Worm (Caenorhabditis elegans) whole organism, young adult: ENCODE data around the gene inpp-4B.
A peak's percentile ranks its signal among the peaks of the same experiment; 100 is the strongest.

Experiments used
- B0019.2 ChIP-seq: fragments of 200-800 bp; sonication (Bioruptor generic); conservative IDR thresholded peaks from 2 replicates; pipeline ENCODE4 v1.3.6; 2022; ENCODE audit warnings: missing genetic modification reagents, missing genetic modification characterization, missing compliant biosample characterization
- B0336.3 ChIP-seq: fragments of 200-800 bp; sonication (Bioruptor generic); IDR thresholded peaks from 2 replicates; pipeline ENCODE4 v1.3.6; 2022; ENCODE audit warnings: missing genetic modification characterization, missing compliant biosample characterization
- C06A6.2 ChIP-seq: fragments of 200-800 bp; sonication (Bioruptor generic); conservative IDR thresholded peaks from 2 replicates; pipeline ENCODE4 v1.3.6; 2022; ENCODE audit warnings: missing genetic modification characterization, missing compliant biosample characterization
- D2030.7 ChIP-seq: fragments of 200-800 bp; sonication (Bioruptor generic); IDR thresholded peaks from 2 replicates; pipeline ENCODE4 v1.3.6; 2022; ENCODE audit warnings: missing genetic modification reagents, missing genetic modification characterization, missing compliant biosample characterization
- F22D6.2 ChIP-seq: sonication (generic microtip); optimal IDR thresholded peaks from 2 replicates; lab custom pipeline; 2016; ENCODE audit warnings: mild to moderate bottlenecking, missing genetic modification characterization, missing compliant biosample characterization
- F33H1.4 ChIP-seq: fragments of 200-800 bp; sonication (Bioruptor generic); IDR thresholded peaks from 2 replicates; pipeline ENCODE4 v1.3.6; 2022; ENCODE audit warnings: missing genetic modification reagents, missing genetic modification characterization, missing compliant biosample characterization
- F49E8.2 ChIP-seq: sonication (generic microtip); optimal IDR thresholded peaks from 3 replicates; lab custom pipeline; 2017; ENCODE audit warnings: missing genetic modification characterization, mild to moderate bottlenecking, missing compliant biosample characterization, antibody characterized with exemption, moderate library complexity; ENCODE audit not compliant: insufficient read depth
- F55B11.4 ChIP-seq: sonication (generic microtip); optimal IDR thresholded peaks from 2 replicates; lab custom pipeline; 2016; ENCODE audit warnings: missing compliant biosample characterization, missing genetic modification characterization, borderline replicate concordance; ENCODE audit not compliant: insufficient read depth
- K12H6.12 ChIP-seq: fragments of 200-800 bp; sonication (Bioruptor generic); optimal IDR thresholded peaks from 2 replicates; lab custom pipeline; 2018; ENCODE audit warnings: mild to moderate bottlenecking, missing genetic modification characterization, missing compliant biosample characterization
- T07F8.4 ChIP-seq: sonication (generic microtip); optimal IDR thresholded peaks from 2 replicates; lab custom pipeline; 2016; ENCODE audit warnings: mild to moderate bottlenecking, missing genetic modification characterization, moderate library complexity, missing compliant biosample characterization
- Y53F4B.3 ChIP-seq: fragments of 200-800 bp; sonication (Bioruptor generic); IDR thresholded peaks from 2 replicates; pipeline ENCODE4 v1.3.6; 2022; ENCODE audit warnings: missing genetic modification reagents, missing genetic modification characterization, missing compliant biosample characterization
- Y67H2A.10 ChIP-seq: fragments of 200-800 bp; sonication (Bioruptor generic); conservative IDR thresholded peaks from 2 replicates; pipeline ENCODE4 v1.3.6; 2022; ENCODE audit warnings: missing genetic modification reagents, missing genetic modification characterization, missing compliant biosample characterization
- Y95B8A.8 ChIP-seq: fragments of 200-800 bp; sonication (Bioruptor generic); IDR thresholded peaks from 2 replicates; pipeline ENCODE4 v1.3.6; 2022; ENCODE audit warnings: missing genetic modification reagents, missing genetic modification characterization, missing compliant biosample characterization
- akir-1 ChIP-seq: fragments of 200-800 bp; sonication (Bioruptor generic); optimal IDR thresholded peaks from 2 replicates; lab custom pipeline; 2018; ENCODE audit warnings: mild to moderate bottlenecking, missing genetic modification characterization, moderate library complexity, missing compliant biosample characterization
- ama-1 ChIP-seq, 3 experiments: fragments of 150-350 bp in 1 of 3; sonication (generic microtip) in 2 of 3; optimal IDR thresholded peaks; 2 replicates each; lab custom pipeline; 2014 to 2018; ENCODE audit warnings: missing biosample characterization in 2 of 3, missing genetic modification characterization in 2 of 3, missing genetic modification reagents in 2 of 3
- aptf-2 ChIP-seq: fragments of 200-800 bp; sonication (Bioruptor generic); conservative IDR thresholded peaks from 2 replicates; pipeline ENCODE4 v1.3.6; 2022; ENCODE audit warnings: missing genetic modification reagents, missing genetic modification characterization, missing compliant biosample characterization
- cebp-1 ChIP-seq, 2 experiments: fragments of 200-800 bp in 1 of 2; sonication (Bioruptor generic) in 1 of 2; sonication (generic microtip) in 1 of 2; IDR thresholded peaks in 1 of 2; optimal IDR thresholded peaks in 1 of 2; 2 replicates each; pipeline versions ENCODE4 v1.3.6 to Lab custom; 2017 to 2022; ENCODE audit warnings: missing compliant biosample characterization in 2 of 2, missing genetic modification characterization in 2 of 2, mild to moderate bottlenecking in 1 of 2, missing genetic modification reagents in 1 of 2, moderate library complexity in 1 of 2
- ceh-100 ChIP-seq: fragments of 200-800 bp; sonication (Bioruptor generic); IDR thresholded peaks from 2 replicates; pipeline ENCODE4 v1.3.6; 2022; ENCODE audit warnings: missing genetic modification reagents, missing genetic modification characterization, missing compliant biosample characterization
- ceh-27 ChIP-seq: fragments of 200-800 bp; sonication (Bioruptor generic); optimal IDR thresholded peaks from 2 replicates; lab custom pipeline; 2018; ENCODE audit warnings: mild to moderate bottlenecking, missing genetic modification characterization, moderate library complexity, missing compliant biosample characterization
- die-1 ChIP-seq: sonication (generic microtip); optimal IDR thresholded peaks from 2 replicates; lab custom pipeline; 2016; ENCODE audit warnings: missing genotype, mild to moderate bottlenecking, missing genetic modification characterization, missing compliant biosample characterization
- egl-44 ChIP-seq: fragments of 200-800 bp; sonication (Bioruptor generic); IDR thresholded peaks from 2 replicates; pipeline ENCODE4 v1.3.6; 2022; ENCODE audit warnings: missing genetic modification reagents, missing genetic modification characterization, missing compliant biosample characterization
- ekl-4 ChIP-seq: fragments of 200-800 bp; sonication (Bioruptor generic); IDR thresholded peaks from 2 replicates; pipeline ENCODE4 v1.3.6; 2022; ENCODE audit warnings: missing genetic modification reagents, missing genetic modification characterization, missing compliant biosample characterization
- hlh-12 ChIP-seq: sonication (generic microtip); optimal IDR thresholded peaks from 2 replicates; lab custom pipeline; 2016; ENCODE audit warnings: missing genetic modification characterization, missing compliant biosample characterization
- hsf-1 ChIP-seq: fragments of 200-800 bp; sonication (Bioruptor generic); IDR thresholded peaks from 2 replicates; pipeline ENCODE4 v1.3.6; 2022; ENCODE audit warnings: missing genetic modification reagents, missing genetic modification characterization, missing compliant biosample characterization
- lag-1 ChIP-seq: fragments of 200-800 bp; sonication (Bioruptor generic); IDR thresholded peaks from 2 replicates; pipeline ENCODE4 v1.3.6; 2022; ENCODE audit warnings: missing genetic modification reagents, missing genetic modification characterization, missing compliant biosample characterization
- let-526 ChIP-seq: fragments of 200-800 bp; sonication (Bioruptor generic); IDR thresholded peaks from 2 replicates; pipeline ENCODE4 v1.3.6; 2022; ENCODE audit warnings: missing genetic modification reagents, missing genetic modification characterization, missing compliant biosample characterization
- lin-35 ChIP-seq, 3 experiments: fragments of 150-350 bp in 2 of 3; sonication (generic microtip) in 1 of 3; optimal IDR thresholded peaks; 2 replicates each; lab custom pipeline; 2014 to 2018; ENCODE audit warnings: missing biosample characterization in 3 of 3, missing genetic modification characterization in 3 of 3, missing genetic modification reagents in 3 of 3
- lin-54 ChIP-seq: fragments of 200-800 bp; sonication (Bioruptor generic); optimal IDR thresholded peaks from 2 replicates; lab custom pipeline; 2018; ENCODE audit warnings: mild to moderate bottlenecking, missing genetic modification characterization, missing compliant biosample characterization
- lir-1 ChIP-seq: fragments of 200-800 bp; sonication (Bioruptor generic); conservative IDR thresholded peaks from 2 replicates; pipeline ENCODE4 v1.3.6; 2022; ENCODE audit warnings: missing genetic modification reagents, missing genetic modification characterization, missing compliant biosample characterization
- madf-10 ChIP-seq: sonication (generic microtip); optimal IDR thresholded peaks from 2 replicates; lab custom pipeline; 2016; ENCODE audit warnings: mild to moderate bottlenecking, missing genetic modification characterization, missing compliant biosample characterization
- madf-8 ChIP-seq: fragments of 200-800 bp; sonication (Bioruptor generic); conservative IDR thresholded peaks from 2 replicates; pipeline ENCODE4 v1.3.6; 2022; ENCODE audit warnings: missing genetic modification reagents, missing genetic modification characterization, missing compliant biosample characterization
- mes-4 ChIP-seq: sonication (generic microtip); optimal IDR thresholded peaks from 2 replicates; lab custom pipeline; 2016; ENCODE audit warnings: missing genotype, missing genetic modification characterization, missing compliant biosample characterization
- nfyb-1 ChIP-seq: fragments of 200-800 bp; sonication (Bioruptor generic); IDR thresholded peaks from 2 replicates; pipeline ENCODE4 v1.3.6; 2022; ENCODE audit warnings: missing genetic modification reagents, missing genetic modification characterization, missing compliant biosample characterization
- nhr-90 ChIP-seq: sonication (generic microtip); optimal IDR thresholded peaks from 2 replicates; lab custom pipeline; 2016; ENCODE audit warnings: missing genotype, mild to moderate bottlenecking, missing genetic modification characterization, missing compliant biosample characterization
- pha-4 ChIP-seq: fragments of 150-350 bp; sonication (generic microtip); optimal IDR thresholded peaks from 2 replicates; lab custom pipeline; 2014; ENCODE audit warnings: missing biosample characterization, missing genetic modification reagents, missing genetic modification characterization
- rpc-1 ChIP-seq, 2 experiments: fragments of 150-350 bp in 1 of 2; sonication (generic microtip) in 1 of 2; optimal IDR thresholded peaks; 2 replicates each; lab custom pipeline; 2014 to 2018; ENCODE audit warnings: missing biosample characterization in 1 of 2, missing genetic modification characterization in 1 of 2, missing genetic modification reagents in 1 of 2, missing genotype in 1 of 2
- snpc-3.4 ChIP-seq: sonication (generic microtip); optimal IDR thresholded peaks from 2 replicates; lab custom pipeline; 2017; ENCODE audit warnings: missing genetic modification characterization, mild to moderate bottlenecking, missing compliant biosample characterization, antibody characterized with exemption, moderate library complexity, missing genotype, missing genetic modification reagents
- somi-1 ChIP-seq: fragments of 200-800 bp; sonication (Bioruptor generic); optimal IDR thresholded peaks from 2 replicates; lab custom pipeline; 2018; ENCODE audit warnings: mild to moderate bottlenecking, missing genetic modification characterization, missing compliant biosample characterization
- tbp1 ChIP-seq: fragments of 200-800 bp; sonication (Bioruptor generic); optimal IDR thresholded peaks from 2 replicates; lab custom pipeline; 2018; ENCODE audit warnings: mild to moderate bottlenecking, missing genetic modification characterization, missing compliant biosample characterization
- unc-130 ChIP-seq: sonication (generic microtip); optimal IDR thresholded peaks from 2 replicates; lab custom pipeline; 2016; ENCODE audit warnings: missing genetic modification reagents, missing genetic modification characterization, missing compliant biosample characterization
- unc-62 ChIP-seq: fragments of 150-350 bp; optimal IDR thresholded peaks from 2 replicates; lab custom pipeline; 2014; ENCODE audit warnings: missing biosample characterization, missing genetic modification reagents, missing genetic modification characterization
- xnd-1 ChIP-seq: sonication (generic microtip); optimal IDR thresholded peaks from 2 replicates; lab custom pipeline; 2016; ENCODE audit warnings: missing genotype, missing genetic modification reagents, missing genetic modification characterization, missing compliant biosample characterization
- zfh-2 ChIP-seq: fragments of 200-800 bp; sonication (Bioruptor generic); conservative IDR thresholded peaks from 2 replicates; pipeline ENCODE4 v1.3.6; 2022; ENCODE audit warnings: missing genetic modification reagents, missing genetic modification characterization, missing compliant biosample characterization
- zim-3 ChIP-seq: sonication (generic microtip); optimal IDR thresholded peaks from 2 replicates; lab custom pipeline; 2017; ENCODE audit warnings: mild to moderate bottlenecking, missing genetic modification characterization, moderate library complexity, missing compliant biosample characterization
- ztf-26 ChIP-seq: sonication (generic microtip); optimal IDR thresholded peaks from 2 replicates; lab custom pipeline; 2017; ENCODE audit warnings: missing genetic modification characterization, missing compliant biosample characterization
- ztf-3 ChIP-seq: fragments of 200-800 bp; sonication (Bioruptor generic); optimal IDR thresholded peaks from 2 replicates; lab custom pipeline; 2018; ENCODE audit warnings: mild to moderate bottlenecking, missing genetic modification characterization, missing compliant biosample characterization
- ztf-6 ChIP-seq: fragments of 200-800 bp; sonication (Bioruptor generic); IDR thresholded peaks from 2 replicates; pipeline ENCODE4 v1.3.6; 2022; ENCODE audit warnings: missing genetic modification reagents, missing genetic modification characterization, missing compliant biosample characterization

Gene inpp-4B

DNA sequence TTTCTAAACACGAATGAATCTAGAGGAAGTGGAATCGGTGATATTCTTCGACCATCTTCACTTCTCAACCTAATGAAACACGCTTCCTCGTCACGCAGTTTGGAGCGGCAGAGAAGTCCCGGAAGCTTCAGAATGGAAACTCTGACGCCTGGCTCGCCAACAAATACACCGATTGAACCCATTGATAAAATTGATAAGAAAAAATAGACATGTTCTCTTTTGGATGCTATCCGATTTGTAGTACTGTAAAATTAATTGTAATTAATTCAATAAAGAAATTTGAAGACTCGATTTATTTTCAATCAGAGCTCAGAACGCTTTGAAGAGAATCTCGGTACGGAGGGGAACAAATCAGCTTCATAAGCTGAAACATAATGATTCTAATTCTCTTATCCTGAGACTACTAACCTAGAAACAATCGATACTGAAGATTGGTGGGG is 52.1 kb downstream of the inpp-4B start (continued):
- TF ChIP-seq B0336.3 (GFP tag; lab: Robert Waterston, UW), result peak; percentile 96
- no peak for TF ChIP-seq hlh-12 (tag; lab: Kevin White, UChicago)
- 0 out of 2 replicates have a peak, but pooled peaks have one; percentile 29 for TF ChIP-seq D2030.7 (GFP tag; lab: Robert Waterston, UW)
- no peak for TF ChIP-seq ceh-27 (GFP tag; lab: Kevin White, UChicago)
- peak; percentile 79 for TF ChIP-seq Y95B8A.8
- no peak for TF ChIP-seq lag-1 (GFP tag; lab: Robert Waterston, UW)
- TF ChIP-seq ama-1 (optimal IDR thresholded peaks at IDR 0.05; lab: Kevin White, UChicago), result peak; percentile 95
- peak; percentile 61 to 77 for TF ChIP-seq ama-1 (GFP tag; optimal IDR thresholded peaks at IDR 0.05; lab: Kevin White, UChicago)
- TF ChIP-seq T07F8.4 (tag; lab: Kevin White, UChicago), result no peak
- no peak for TF ChIP-seq mes-4 (tag; lab: Kevin White, UChicago)
- peak; percentile 2 for TF ChIP-seq die-1 (tag; lab: Kevin White, UChicago)
- no peak; the same call in 1 of the 2 replicates for TF ChIP-seq Y67H2A.10 (GFP tag; lab: Robert Waterston, UW)
- TF ChIP-seq pha-4, result no peak
- TF ChIP-seq F33H1.4 (GFP tag; lab: Robert Waterston, UW), result peak; percentile 47
- TF ChIP-seq K12H6.12 (tag; lab: Kevin White, UChicago), result no peak
- peak; percentile 58; the same call in 1 of the 2 replicates for TF ChIP-seq hsf-1 (GFP tag; lab: Robert Waterston, UW)
- TF ChIP-seq lin-35 (GFP tag; optimal IDR thresholded peaks at IDR 0.05; lab: Kevin White, UChicago), result peak in 1 of 3 experiments; percentile 71
- TF ChIP-seq lin-54, result peak; percentile 73
- TF ChIP-seq unc-62, result no peak
- no peak for TF ChIP-seq Y53F4B.3
- 0 out of 2 replicates have a peak, but pooled peaks have one; percentile 20 for TF ChIP-seq ceh-100
- TF ChIP-seq zfh-2 (GFP tag; lab: Robert Waterston, UW), result no peak
- TF ChIP-seq ztf-6 (GFP tag; lab: Robert Waterston, UW), result no peak
- no peak for TF ChIP-seq egl-44
- TF ChIP-seq madf-8, result 0 out of 2 replicates have a peak, but pooled peaks have one; percentile 13
- TF ChIP-seq madf-10 (tag; lab: Kevin White, UChicago), result peak; percentile 81
- TF ChIP-seq lir-1 (GFP tag; lab: Robert Waterston, UW), result peak; percentile 31; the same call in 1 of the 2 replicates
- peak; percentile 68 for TF ChIP-seq ztf-26 (tag; lab: Kevin White, UChicago)
- TF ChIP-seq snpc-3.4 (tag; lab: Kevin White, UChicago), result peak; percentile 69
- TF ChIP-seq rpc-1 (optimal IDR thresholded peaks at IDR 0.05; lab: Kevin White, UChicago), result no peak
- TF ChIP-seq rpc-1 (tag; optimal IDR thresholded peaks at IDR 0.05; lab: Kevin White, UChicago), result no peak
- TF ChIP-seq cebp-1 (GFP tag; IDR thresholded peaks at IDR 0.05; lab: Robert Waterston, UW), result peak; percentile 54; the same call in 1 of the 2 replicates
- TF ChIP-seq cebp-1 (tag; optimal IDR thresholded peaks at IDR 0.05; lab: Kevin White, UChicago), result peak; percentile 88
- peak; percentile 58; the same call in 1 of the 2 replicates for TF ChIP-seq C06A6.2 (GFP tag; lab: Robert Waterston, UW)
- no peak for TF ChIP-seq F55B11.4 (tag; lab: Kevin White, UChicago)
- TF ChIP-seq zim-3, result peak; percentile 78
- TF ChIP-seq somi-1 (GFP tag; lab: Kevin White, UChicago), result peak; percentile 73
- no peak for TF ChIP-seq B0019.2 (GFP tag; lab: Robert Waterston, UW)
- TF ChIP-seq nfyb-1 (GFP tag; lab: Robert Waterston, UW), result peak; percentile 89
- TF ChIP-seq akir-1 (GFP tag; lab: Kevin White, UChicago), result no peak
- TF ChIP-seq ekl-4, result peak; percentile 82
- peak; percentile 53 for TF ChIP-seq F22D6.2 (tag; lab: Kevin White, UChicago)
- TF ChIP-seq xnd-1 (tag; lab: Kevin White, UChicago), result no peak
- TF ChIP-seq ztf-3 (GFP tag; lab: Kevin White, UChicago), result peak; percentile 80
- no peak for TF ChIP-seq F49E8.2
- TF ChIP-seq tbp1 (GFP tag; lab: Kevin White, UChicago), result peak; percentile 63
- TF ChIP-seq let-526 (GFP tag; lab: Robert Waterston, UW), result peak; percentile 87
- peak; percentile 68 for TF ChIP-seq nhr-90
- no peak for TF ChIP-seq aptf-2 (GFP tag; lab: Robert Waterston, UW)
- peak; percentile 21 for TF ChIP-seq unc-130 (GFP tag; lab: Kevin White, UChicago)
